Worm (Caenorhabditis elegans) whole organism, L1 larva: ENCODE data around the gene ets-10.
A peak's percentile ranks its signal among the peaks of the same experiment; 100 is the strongest.

Experiments used
- C16A3.4 ChIP-seq: fragments of 150-350 bp; optimal IDR thresholded peaks from 2 replicates; lab custom pipeline; 2014; ENCODE audit warnings: missing biosample characterization, missing genetic modification characterization
- F16B12.6 ChIP-seq: fragments of 150-350 bp; optimal IDR thresholded peaks from 2 replicates; lab custom pipeline; 2014; ENCODE audit warnings: missing biosample characterization, missing genetic modification characterization
- Y116A8C.19 ChIP-seq: sonication (generic microtip); optimal IDR thresholded peaks from 2 replicates; lab custom pipeline; 2016; ENCODE audit warnings: missing compliant biosample characterization, missing genetic modification characterization, borderline replicate concordance
- alr-1 ChIP-seq: fragments of 200-800 bp; sonication (Bioruptor generic); optimal IDR thresholded peaks from 2 replicates; lab custom pipeline; 2018; ENCODE audit warnings: borderline replicate concordance, mild to moderate bottlenecking, missing genetic modification characterization, missing compliant biosample characterization
- blmp-1 ChIP-seq: fragments of 150-350 bp; optimal IDR thresholded peaks from 2 replicates; lab custom pipeline; 2014; ENCODE audit warnings: missing biosample characterization, missing genetic modification characterization
- ceh-90 ChIP-seq: sonication (generic microtip); optimal IDR thresholded peaks from 2 replicates; lab custom pipeline; 2016; ENCODE audit warnings: missing genetic modification characterization, missing compliant biosample characterization
- ces-1 ChIP-seq: fragments of 150-350 bp; optimal IDR thresholded peaks from 2 replicates; lab custom pipeline; 2014; ENCODE audit warnings: missing biosample characterization, missing genetic modification reagents, missing genetic modification characterization
- dpl-1 ChIP-seq, 3 experiments: fragments of 150-350 bp in 2 of 3; sonication (generic microtip) in 1 of 3; optimal IDR thresholded peaks; 2 replicates each; lab custom pipeline; 2014 to 2017; ENCODE audit warnings: missing biosample characterization in 3 of 3, missing genetic modification characterization in 3 of 3, missing genetic modification reagents in 3 of 3
- dsc-1 ChIP-seq: sonication (generic microtip); optimal IDR thresholded peaks from 2 replicates; lab custom pipeline; 2016; ENCODE audit warnings: mild to moderate bottlenecking, missing genetic modification characterization, missing compliant biosample characterization
- efl-3 ChIP-seq: fragments of 200-800 bp; sonication (Bioruptor generic); optimal IDR thresholded peaks from 2 replicates; lab custom pipeline; 2018; ENCODE audit warnings: mild to moderate bottlenecking, missing genetic modification characterization, missing compliant biosample characterization
- egl-27 ChIP-seq, 2 experiments: fragments of 150-350 bp in 1 of 2; sonication (generic microtip); optimal IDR thresholded peaks; 3 replicates each; lab custom pipeline; 2017 to 2018; ENCODE audit warnings: missing biosample characterization in 2 of 2, missing genetic modification characterization in 2 of 2, missing genetic modification reagents in 2 of 2
- elt-2 ChIP-seq: sonication (generic microtip); optimal IDR thresholded peaks from 2 replicates; lab custom pipeline; 2016; ENCODE audit warnings: missing genetic modification characterization, mild to moderate bottlenecking, inconsistent platforms, missing compliant biosample characterization, missing genetic modification reagents
- fkh-4 ChIP-seq: sonication (generic microtip); optimal IDR thresholded peaks from 2 replicates; lab custom pipeline; 2016; ENCODE audit warnings: missing compliant biosample characterization, missing genetic modification characterization, borderline replicate concordance
- fkh-8 ChIP-seq: sonication (generic microtip); optimal IDR thresholded peaks from 2 replicates; lab custom pipeline; 2016; ENCODE audit warnings: mild to moderate bottlenecking, missing genetic modification characterization, missing compliant biosample characterization
- fos-1 ChIP-seq: fragments of 150-350 bp; optimal IDR thresholded peaks from 2 replicates; lab custom pipeline; 2014; ENCODE audit warnings: missing biosample characterization, missing genetic modification characterization
- grh-1 ChIP-seq: fragments of 200-800 bp; sonication (Bioruptor generic); IDR thresholded peaks from 2 replicates; pipeline ENCODE4 v1.3.6; 2022; ENCODE audit warnings: missing genetic modification reagents, missing genetic modification characterization, missing compliant biosample characterization
- hpl-2 ChIP-seq: fragments of 150-350 bp; optimal IDR thresholded peaks from 2 replicates; lab custom pipeline; 2014; ENCODE audit warnings: missing biosample characterization, missing genetic modification reagents, missing genetic modification characterization
- jun-1 ChIP-seq: fragments of 150-350 bp; optimal IDR thresholded peaks from 2 replicates; lab custom pipeline; 2014; ENCODE audit warnings: missing biosample characterization, missing genetic modification reagents, missing genetic modification characterization
- lin-15B ChIP-seq: fragments of 150-350 bp; sonication (generic microtip); optimal IDR thresholded peaks from 3 replicates; lab custom pipeline; 2014; ENCODE audit warnings: missing biosample characterization, missing genetic modification characterization
- lin-35 ChIP-seq, 2 experiments: fragments of 150-350 bp; optimal IDR thresholded peaks; 2 replicates each; lab custom pipeline; 2014; ENCODE audit warnings: missing biosample characterization in 2 of 2, missing genetic modification characterization in 2 of 2, missing genetic modification reagents in 2 of 2
- lir-3 ChIP-seq: sonication (generic microtip); optimal IDR thresholded peaks from 2 replicates; lab custom pipeline; 2016; ENCODE audit warnings: mild to moderate bottlenecking, missing genetic modification characterization, moderate library complexity, missing compliant biosample characterization; ENCODE audit not compliant: poor library complexity
- lsy-2 ChIP-seq, 2 experiments: fragments of 150-350 bp; optimal IDR thresholded peaks; 2 replicates each; lab custom pipeline; 2014; ENCODE audit warnings: missing biosample characterization in 2 of 2, missing genetic modification characterization in 2 of 2
- mab-9 ChIP-seq: fragments of 200-800 bp; sonication (Bioruptor generic); IDR thresholded peaks from 2 replicates; pipeline ENCODE4 v1.3.6; 2022; ENCODE audit warnings: missing genetic modification reagents, missing genetic modification characterization, missing compliant biosample characterization
- mef-2 ChIP-seq: fragments of 150-350 bp; optimal IDR thresholded peaks from 2 replicates; lab custom pipeline; 2014; ENCODE audit warnings: missing biosample characterization, missing genetic modification characterization
- nhr-19 ChIP-seq: fragments of 200-800 bp; sonication (Bioruptor generic); conservative IDR thresholded peaks from 2 replicates; pipeline ENCODE4 v1.3.6; 2022; ENCODE audit warnings: missing genetic modification characterization, missing compliant biosample characterization
- nhr-20 ChIP-seq: sonication (generic microtip); optimal IDR thresholded peaks from 2 replicates; lab custom pipeline; 2016; ENCODE audit warnings: mild to moderate bottlenecking, missing genetic modification characterization, missing compliant biosample characterization
- nhr-28 ChIP-seq: fragments of 150-350 bp; optimal IDR thresholded peaks from 2 replicates; lab custom pipeline; 2014; ENCODE audit warnings: missing biosample characterization, missing genetic modification characterization
- nhr-47 ChIP-seq: sonication (generic microtip); optimal IDR thresholded peaks from 2 replicates; lab custom pipeline; 2016; ENCODE audit warnings: mild to moderate bottlenecking, missing genetic modification characterization, moderate library complexity, missing compliant biosample characterization
- nhr-77 ChIP-seq: fragments of 150-350 bp; optimal IDR thresholded peaks from 2 replicates; lab custom pipeline; 2014; ENCODE audit warnings: missing biosample characterization, missing genetic modification characterization
- skn-1 ChIP-seq: fragments of 150-350 bp; optimal IDR thresholded peaks from 2 replicates; lab custom pipeline; 2014; ENCODE audit warnings: missing biosample characterization, missing genetic modification characterization
- snpc-4 ChIP-seq: fragments of 150-350 bp; optimal IDR thresholded peaks from 2 replicates; lab custom pipeline; 2014; ENCODE audit warnings: missing biosample characterization, missing genetic modification characterization
- snu-23 ChIP-seq: sonication (generic microtip); optimal IDR thresholded peaks from 2 replicates; lab custom pipeline; 2016; ENCODE audit warnings: missing genetic modification characterization, missing compliant biosample characterization
- sptf-1 ChIP-seq: fragments of 150-350 bp; optimal IDR thresholded peaks from 2 replicates; lab custom pipeline; 2014; ENCODE audit warnings: missing biosample characterization, missing genetic modification characterization
- sup-37 ChIP-seq: fragments of 200-800 bp; sonication (Bioruptor generic); optimal IDR thresholded peaks from 2 replicates; lab custom pipeline; 2018; ENCODE audit warnings: mild to moderate bottlenecking, missing genetic modification characterization, missing compliant biosample characterization
- swsn-7 ChIP-seq: sonication (generic microtip); optimal IDR thresholded peaks from 2 replicates; lab custom pipeline; 2016; ENCODE audit warnings: missing genetic modification characterization, missing compliant biosample characterization
- tbx-2 ChIP-seq: sonication (generic microtip); optimal IDR thresholded peaks from 2 replicates; lab custom pipeline; 2016; ENCODE audit warnings: missing genetic modification characterization, missing compliant biosample characterization
- unc-130 ChIP-seq: fragments of 150-350 bp; optimal IDR thresholded peaks from 2 replicates; lab custom pipeline; 2017; ENCODE audit warnings: missing biosample characterization, missing genetic modification characterization, inconsistent platforms
- unc-62 ChIP-seq: fragments of 150-350 bp; optimal IDR thresholded peaks from 2 replicates; lab custom pipeline; 2014; ENCODE audit warnings: missing biosample characterization, missing genetic modification reagents, missing genetic modification characterization
- unc-98 ChIP-seq: fragments of 200-800 bp; sonication (Bioruptor generic); IDR thresholded peaks from 2 replicates; pipeline ENCODE4 v1.3.6; 2022; ENCODE audit warnings: missing genetic modification characterization, missing compliant biosample characterization
- zag-1 ChIP-seq: fragments of 150-350 bp; optimal IDR thresholded peaks from 2 replicates; lab custom pipeline; 2014; ENCODE audit warnings: missing biosample characterization, missing genetic modification characterization
- zip-4 ChIP-seq: fragments of 200-800 bp; sonication (Bioruptor generic); optimal IDR thresholded peaks from 2 replicates; lab custom pipeline; 2018; ENCODE audit warnings: mild to moderate bottlenecking, missing genetic modification characterization, moderate library complexity, missing compliant biosample characterization
- ztf-11 ChIP-seq, 2 experiments: sonication (generic microtip); optimal IDR thresholded peaks; 2 replicates each; lab custom pipeline; 2016 to 2017; ENCODE audit warnings: missing genetic modification characterization in 2 of 2, missing biosample characterization in 1 of 2, missing compliant biosample characterization in 1 of 2
- ztf-4 ChIP-seq: fragments of 150-350 bp; optimal IDR thresholded peaks from 2 replicates; lab custom pipeline; 2014; ENCODE audit warnings: missing biosample characterization, missing genetic modification characterization

Gene ets-10

ce11 chrX:4266178-4266931, 17.6 kb upstream of the ets-10 start (continued):
- peak; percentile 26 for TF ChIP-seq elt-2 (tag; lab: Kevin White, UChicago)
- no peak for TF ChIP-seq unc-62 (GFP tag; lab: Kevin White, UChicago)
- no peak for TF ChIP-seq jun-1 (tag; lab: Kevin White, UChicago)
- peak in 1 of 2 experiments; percentile 9 for TF ChIP-seq lsy-2 (tag; optimal IDR thresholded peaks at IDR 0.05; lab: Kevin White, UChicago)
- TF ChIP-seq egl-27 (tag; optimal IDR thresholded peaks at IDR 0.05; lab: Kevin White, UChicago), result no peak
- TF ChIP-seq mab-9 (GFP tag; lab: Robert Waterston, UW), result no peak
- no peak for TF ChIP-seq dpl-1 (GFP tag; optimal IDR thresholded peaks at IDR 0.05; lab: Kevin White, UChicago)
- TF ChIP-seq alr-1 (tag; lab: Kevin White, UChicago), result no peak
- TF ChIP-seq skn-1 (tag; lab: Kevin White, UChicago), result no peak
- TF ChIP-seq sup-37, result no peak
- no peak for TF ChIP-seq Y116A8C.19
- TF ChIP-seq zag-1 (tag; lab: Kevin White, UChicago), result no peak
- TF ChIP-seq lin-35 (GFP tag; optimal IDR thresholded peaks at IDR 0.05; lab: Kevin White, UChicago), result peak in 1 of 2 experiments; percentile 64
- TF ChIP-seq nhr-20, result peak; percentile 46
- TF ChIP-seq lir-3, result no peak
- TF ChIP-seq blmp-1 (tag; lab: Kevin White, UChicago), result peak; percentile 89
- no peak for TF ChIP-seq fos-1 (tag; lab: Kevin White, UChicago)
- TF ChIP-seq snu-23, result peak; percentile 16
- no peak for TF ChIP-seq mef-2 (tag; lab: Kevin White, UChicago)
- TF ChIP-seq dsc-1 (tag; lab: Kevin White, UChicago), result no peak
- TF ChIP-seq hpl-2 (GFP tag; lab: Kevin White, UChicago), result no peak
- TF ChIP-seq F16B12.6 (tag; lab: Kevin White, UChicago), result no peak
- TF ChIP-seq efl-3 (GFP tag; lab: Kevin White, UChicago), result no peak
- no peak for TF ChIP-seq fkh-8
- no peak for TF ChIP-seq ztf-4 (tag; lab: Kevin White, UChicago)
- TF ChIP-seq unc-130 (tag; lab: Kevin White, UChicago), result no peak
- no peak for TF ChIP-seq lin-15B (tag; lab: Kevin White, UChicago)
- no peak for TF ChIP-seq sptf-1
- TF ChIP-seq unc-98 (GFP tag; lab: Robert Waterston, UW), result no peak
- no peak for TF ChIP-seq grh-1 (GFP tag; lab: Robert Waterston, UW)
- TF ChIP-seq tbx-2, result no peak
- no peak for TF ChIP-seq zip-4 (GFP tag; lab: Kevin White, UChicago)
- no peak for TF ChIP-seq ceh-90 (tag; lab: Kevin White, UChicago)
- no peak for TF ChIP-seq nhr-77 (tag; lab: Kevin White, UChicago)
- TF ChIP-seq nhr-28 (tag; lab: Kevin White, UChicago), result no peak
- TF ChIP-seq swsn-7 (tag; lab: Kevin White, UChicago), result no peak
- TF ChIP-seq nhr-19 (GFP tag; lab: Robert Waterston, UW), result no peak
- TF ChIP-seq C16A3.4 (tag; lab: Kevin White, UChicago), result no peak
- TF ChIP-seq nhr-47, result no peak
- TF ChIP-seq ces-1 (GFP tag; lab: Kevin White, UChicago), result no peak
- TF ChIP-seq ztf-11 (tag; optimal IDR thresholded peaks at IDR 0.05; lab: Kevin White, UChicago), result no peak
- no peak for TF ChIP-seq snpc-4
- TF ChIP-seq fkh-4 (tag; lab: Kevin White, UChicago), result no peak
- TF ChIP-seq, all 84 proteins: peak for 14
